Worm (Caenorhabditis elegans) whole organism, dauer: ENCODE results near the gene atp-4.

Source experiments
- unc-62 ChIP-seq: sonication (generic microtip); optimal IDR thresholded peaks from 2 replicates; lab custom pipeline; 2017; ENCODE audit warnings: missing biosample characterization, missing genetic modification reagents, missing genetic modification characterization

atp-4 gene

DNA sequence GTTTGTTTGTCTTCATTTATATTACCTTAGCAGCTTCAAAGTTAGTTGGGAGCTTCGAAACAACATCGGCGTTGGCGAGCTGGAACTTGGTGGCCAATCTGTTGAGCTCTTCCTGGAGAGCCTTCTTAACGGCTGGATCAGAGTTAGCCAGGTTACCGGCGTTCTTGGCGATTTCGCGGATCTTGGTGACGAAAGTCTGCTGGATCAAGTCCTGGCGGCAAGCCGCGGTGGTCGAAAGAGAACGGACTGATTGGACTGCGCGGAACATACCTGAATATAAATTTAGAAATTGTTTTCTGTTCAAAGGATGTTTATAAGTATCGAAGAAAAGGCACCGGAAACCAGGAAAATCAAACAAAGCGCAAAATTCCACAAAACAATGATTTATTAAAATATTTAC lies at the start of gene atp-4:
atp-4 (minus strand) TSS at position 270 of the 400 bp plus-strand sequence.
- no peak for TF ChIP-seq unc-62

DNA sequence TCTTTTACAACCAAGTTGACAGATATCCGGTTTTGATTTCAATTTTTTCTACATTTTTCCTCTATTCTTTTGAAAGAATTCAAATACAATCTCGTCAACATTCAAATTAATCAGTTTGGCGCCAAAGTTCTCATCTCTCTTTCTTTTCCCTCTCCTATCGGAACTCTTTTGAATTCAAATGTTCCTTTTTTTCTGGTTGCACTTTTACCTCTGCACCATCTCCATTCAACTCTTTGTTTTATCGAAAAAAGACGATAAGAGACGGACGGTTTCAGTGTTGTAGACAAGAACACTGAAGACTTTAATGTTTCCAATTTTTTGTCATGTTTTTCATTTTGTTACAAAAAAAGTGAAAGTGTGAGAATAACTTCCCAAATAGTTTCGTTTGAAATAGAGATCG lies 49.1 kb upstream of the atp-4 start:
- TF ChIP-seq unc-62: no peak

DNA sequence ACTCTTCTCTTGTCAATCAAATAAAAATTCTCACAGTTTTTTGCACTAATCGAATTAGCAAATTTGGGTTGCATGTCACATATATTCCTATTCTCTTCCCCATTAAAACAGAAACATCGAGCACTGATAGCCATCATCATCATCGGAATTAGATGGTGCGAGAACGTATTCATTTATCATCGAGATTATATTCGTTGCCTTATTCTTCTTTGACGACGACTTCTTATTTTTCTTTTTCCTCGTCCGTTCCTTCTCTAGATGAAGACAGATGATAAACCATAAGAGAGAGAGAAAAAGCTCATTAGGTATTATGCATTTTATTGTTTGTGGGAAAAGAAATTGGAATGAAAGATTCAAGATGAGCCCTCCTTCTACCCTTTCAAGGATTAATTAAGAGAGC lies 44.3 kb upstream of the atp-4 start:
- no peak for TF ChIP-seq unc-62

DNA sequence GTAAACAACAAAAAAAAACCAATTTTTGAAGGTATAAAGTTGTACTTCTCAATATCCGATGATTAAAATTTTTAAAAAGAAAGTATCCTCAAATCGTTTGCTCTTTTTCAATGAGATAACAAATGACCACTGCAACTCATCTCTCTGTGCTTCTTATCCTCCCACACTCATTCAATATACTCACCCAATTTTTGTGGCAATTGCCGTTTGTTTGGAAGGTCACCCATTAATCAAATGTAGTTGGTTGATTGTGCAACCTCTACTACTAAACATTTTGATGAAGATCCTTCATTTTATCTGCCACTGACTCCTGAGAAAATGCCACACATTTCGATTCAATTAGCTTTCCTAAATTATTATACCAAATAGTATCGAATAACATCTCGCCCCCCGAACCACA lies 40.8 kb upstream of the atp-4 start:
- TF ChIP-seq unc-62: no peak

DNA sequence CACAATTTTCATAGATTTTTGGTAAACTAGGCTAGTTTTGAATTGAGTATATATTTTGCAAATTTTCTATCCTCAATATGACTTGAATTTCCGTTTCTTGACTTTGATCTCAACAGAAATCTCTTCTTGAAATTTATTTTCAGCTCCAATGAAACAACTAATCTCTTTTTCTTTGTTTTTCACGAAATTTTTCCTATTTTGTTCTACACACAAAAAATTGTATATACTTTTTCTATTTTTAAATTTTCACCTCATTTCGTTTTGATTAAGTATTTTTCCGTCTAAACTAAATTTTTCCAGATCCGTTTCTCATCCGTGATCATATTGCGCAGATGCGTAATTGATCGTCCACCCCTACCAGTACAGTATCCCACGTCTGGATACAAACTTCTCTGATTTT lies 37.9 kb upstream of the atp-4 start, which contains the start of gene unc-83:
unc-83 (plus strand) TSS at position 301 of the 400 bp plus-strand sequence.
- no peak for TF ChIP-seq unc-62

DNA sequence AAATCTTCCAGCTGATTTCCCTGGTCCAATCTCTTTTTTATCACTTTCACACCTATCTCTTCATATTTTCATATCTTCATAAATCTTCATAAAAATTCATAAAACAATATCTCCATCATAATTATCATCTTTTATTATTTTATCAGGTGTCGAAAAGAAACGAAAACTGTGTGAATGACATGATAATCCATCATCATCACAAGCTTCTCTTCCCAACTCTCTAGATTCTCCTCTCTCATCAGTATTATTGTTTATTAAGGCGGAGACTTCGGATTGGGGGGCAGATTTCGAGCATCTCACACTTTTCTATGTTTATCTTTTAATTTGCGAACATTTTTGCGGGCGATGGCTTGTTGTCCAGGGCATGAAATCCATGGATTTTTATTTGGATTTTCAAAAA lies 37.3 kb upstream of the atp-4 start:
- no peak for TF ChIP-seq unc-62

DNA sequence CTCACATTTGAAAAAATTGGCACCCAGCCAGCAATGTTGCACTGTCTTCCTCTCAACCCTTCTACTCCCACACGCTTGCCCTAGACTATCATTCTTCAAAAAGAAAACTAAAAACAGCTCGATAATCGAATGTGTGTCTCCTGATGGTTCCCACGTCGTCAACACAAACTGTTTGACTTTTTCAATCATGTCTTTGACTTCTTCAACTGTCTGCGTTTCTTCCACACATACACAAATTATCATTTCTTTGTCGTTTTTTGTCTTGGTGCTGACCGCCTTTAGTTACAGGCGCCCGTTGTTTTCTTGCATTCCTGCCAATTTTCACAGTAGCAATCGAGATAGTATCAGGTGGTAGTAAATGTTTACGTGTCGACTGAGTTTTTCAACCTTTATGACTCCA lies 35.7 kb upstream of the atp-4 start:
- TF ChIP-seq unc-62: no peak

DNA sequence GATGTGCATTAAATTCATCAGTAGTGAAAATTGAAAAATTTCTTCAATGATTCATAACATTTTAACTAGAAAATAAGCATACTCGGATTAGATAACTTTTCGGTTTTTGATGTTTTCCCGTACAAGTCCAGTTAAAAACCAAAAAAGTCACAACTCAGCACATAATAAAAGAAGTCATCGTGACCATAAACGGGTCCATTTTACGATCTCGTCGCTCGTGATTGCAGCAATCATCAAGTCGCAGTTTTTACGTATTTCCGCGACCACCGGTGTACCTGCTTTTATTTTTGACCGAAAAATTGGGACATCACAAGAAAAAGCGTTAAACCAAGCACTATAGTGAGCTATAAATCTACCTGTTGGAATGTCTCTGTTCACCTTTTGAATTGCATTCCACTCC lies 34.3 kb upstream of the atp-4 start:
- no peak for TF ChIP-seq unc-62

DNA sequence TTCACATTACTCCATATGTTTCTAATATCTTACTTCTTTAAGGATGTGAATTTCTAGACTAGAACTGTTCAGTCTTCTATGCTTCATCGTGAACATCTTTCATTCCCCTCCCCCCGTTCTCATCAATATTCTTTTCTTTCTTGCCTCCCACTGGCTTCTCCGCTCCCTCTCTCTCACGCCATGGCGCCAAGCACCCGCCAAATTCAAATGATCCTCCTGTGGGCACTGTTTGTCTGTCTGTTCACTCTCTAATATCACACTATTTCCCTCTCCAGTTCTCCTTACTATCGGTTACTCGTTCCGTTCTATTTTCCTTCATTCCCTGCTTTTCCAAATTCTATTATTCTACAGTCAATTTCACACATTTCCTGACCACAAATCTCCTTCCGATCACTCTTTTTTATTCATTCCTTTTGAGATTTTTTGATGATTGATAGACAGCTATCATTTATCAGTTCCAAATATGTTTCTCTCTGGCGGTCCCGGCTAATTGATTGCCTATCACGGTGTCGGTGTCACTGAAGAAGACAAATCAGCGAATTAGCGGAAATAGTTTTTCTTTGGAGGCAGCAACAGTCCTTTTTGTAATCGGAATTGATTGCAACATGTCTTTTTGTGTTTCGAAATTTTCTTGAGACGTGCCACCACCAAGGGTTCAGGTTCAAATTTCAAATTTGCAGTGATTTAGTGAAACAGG lies 31.5 kb upstream of the atp-4 start:
- TF ChIP-seq unc-62: no peak

DNA sequence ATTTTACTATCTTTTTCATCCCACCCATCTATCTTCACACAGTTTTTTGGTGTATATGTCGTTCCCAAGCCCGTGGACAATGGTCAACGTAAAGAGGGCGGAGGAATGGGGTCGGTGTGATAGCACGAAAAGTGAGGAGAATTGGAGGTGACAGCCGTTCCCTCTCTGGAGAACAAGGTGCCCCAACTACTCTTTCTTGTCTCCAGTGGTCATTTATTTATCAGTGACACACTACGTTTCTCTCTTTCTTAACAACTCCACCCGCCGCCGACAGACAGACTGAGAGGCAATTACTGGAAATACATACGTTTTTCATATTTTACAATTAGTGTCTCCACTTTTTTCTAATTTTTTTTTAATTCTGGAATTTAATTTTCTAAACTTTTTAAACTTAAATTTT lies 30.0 kb upstream of the atp-4 start:
- no peak for TF ChIP-seq unc-62

DNA sequence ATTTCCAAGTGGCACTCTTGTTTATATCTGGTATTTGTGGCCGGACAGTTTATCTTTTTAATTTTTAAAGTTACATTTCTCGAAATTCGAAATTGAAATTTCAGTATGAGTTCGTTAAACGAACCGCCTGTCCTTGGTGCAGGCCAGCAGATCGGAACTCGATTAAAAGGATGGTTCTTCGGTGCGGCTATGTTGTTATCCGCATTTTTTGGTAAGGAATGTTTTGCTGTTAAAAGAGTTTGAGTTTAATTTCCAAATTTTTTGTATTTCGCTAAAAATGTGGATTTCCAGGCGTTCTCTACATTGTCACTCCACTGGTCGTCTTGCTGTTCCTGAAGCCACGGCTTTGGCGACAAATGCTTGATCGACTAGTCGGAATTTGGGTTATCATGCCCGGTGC lies 26.2 kb upstream of the atp-4 start, which contains the start of gene acl-9:
acl-9 (plus strand) TSS at position 105 of the 400 bp plus-strand sequence.
- TF ChIP-seq unc-62: no peak

DNA sequence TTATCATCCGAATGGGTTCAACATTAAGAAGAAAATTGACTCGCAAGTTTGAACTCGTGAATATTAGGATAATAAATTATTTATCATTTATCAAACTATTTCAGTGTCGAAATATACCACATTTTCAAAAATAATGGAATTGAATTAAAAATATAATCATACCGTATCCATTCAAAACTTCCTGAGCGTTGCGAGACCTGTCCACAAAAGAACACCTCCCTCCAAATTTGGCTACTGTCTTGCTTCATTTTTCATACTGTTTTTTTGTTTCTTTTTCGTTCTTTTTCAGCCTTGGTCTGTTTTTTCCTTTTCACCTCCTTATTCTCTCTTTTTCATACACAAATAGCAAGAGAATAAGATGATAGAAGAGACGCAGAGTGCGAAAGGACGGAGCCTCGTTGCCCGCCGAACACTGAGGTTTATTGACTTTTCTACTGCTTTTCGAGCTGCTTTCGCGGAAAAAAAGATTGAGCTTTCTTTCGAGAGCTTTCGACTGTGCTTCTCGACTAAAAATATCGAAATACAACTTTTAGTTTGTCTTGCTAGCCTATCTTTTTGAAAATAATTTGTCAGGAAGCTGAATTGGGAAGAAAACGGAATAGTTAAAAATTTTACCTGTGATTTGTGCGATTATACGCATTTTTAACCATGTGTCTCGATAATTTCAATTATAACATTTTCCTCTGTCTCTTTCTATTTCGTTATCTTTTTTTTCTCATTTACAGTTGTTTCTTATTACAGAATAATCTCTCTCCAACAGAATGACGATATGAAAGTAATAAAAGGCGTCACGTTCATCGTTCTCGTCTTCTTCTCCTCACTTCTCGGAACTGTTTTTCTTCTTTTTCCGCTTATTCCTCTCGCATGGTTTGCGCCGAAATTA lies 23.5 kb upstream of the atp-4 start, which contains the start of gene acl-8:
acl-8 (plus strand) TSS at position 742 of the 883 bp plus-strand sequence.
- TF ChIP-seq unc-62: no peak

DNA sequence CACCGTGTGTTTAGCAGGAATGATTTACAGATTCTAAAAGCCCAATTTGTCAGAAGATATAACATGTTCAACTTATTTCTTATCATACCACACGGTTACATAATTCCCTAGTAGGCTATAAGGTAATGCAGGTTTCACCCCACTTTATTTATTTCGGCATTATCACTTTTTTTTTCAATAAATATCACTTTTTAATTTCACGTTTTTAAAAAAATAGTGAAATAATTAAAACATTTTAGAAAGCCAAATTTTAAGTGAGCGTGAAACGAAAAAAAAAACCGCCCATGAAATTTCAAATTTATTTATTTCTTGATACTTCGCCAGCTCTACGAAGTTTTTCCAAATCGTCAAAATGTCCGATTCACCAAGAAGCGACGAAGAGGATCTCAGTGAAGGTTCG lies 21.4 kb upstream of the atp-4 start, which contains the start of gene fbxa-196:
fbxa-196 (plus strand) TSS at position 301 of the 400 bp plus-strand sequence.
- TF ChIP-seq unc-62: no peak

DNA sequence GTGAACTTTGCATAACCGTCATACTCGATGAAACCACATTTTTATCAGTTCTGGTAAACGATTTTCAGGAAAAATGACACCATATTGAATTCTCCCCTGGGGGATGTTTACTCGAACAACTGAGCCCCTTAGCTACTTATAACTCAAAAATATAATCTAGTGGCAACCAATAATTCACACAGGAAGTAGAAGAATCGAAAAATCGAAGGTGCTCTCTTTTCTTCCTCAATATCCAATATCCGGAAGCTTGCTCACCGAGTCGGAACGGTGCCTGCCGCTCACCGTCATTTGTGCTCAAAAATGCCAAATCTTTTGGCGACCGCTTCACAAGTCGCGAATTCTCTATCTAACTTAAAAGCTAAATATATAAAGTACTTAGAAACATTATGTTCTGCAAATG lies 15.1 kb upstream of the atp-4 start, which contains the start of gene T05H4.3:
T05H4.3 (plus strand) TSS at position 301 of the 400 bp plus-strand sequence.
- no peak for TF ChIP-seq unc-62

DNA sequence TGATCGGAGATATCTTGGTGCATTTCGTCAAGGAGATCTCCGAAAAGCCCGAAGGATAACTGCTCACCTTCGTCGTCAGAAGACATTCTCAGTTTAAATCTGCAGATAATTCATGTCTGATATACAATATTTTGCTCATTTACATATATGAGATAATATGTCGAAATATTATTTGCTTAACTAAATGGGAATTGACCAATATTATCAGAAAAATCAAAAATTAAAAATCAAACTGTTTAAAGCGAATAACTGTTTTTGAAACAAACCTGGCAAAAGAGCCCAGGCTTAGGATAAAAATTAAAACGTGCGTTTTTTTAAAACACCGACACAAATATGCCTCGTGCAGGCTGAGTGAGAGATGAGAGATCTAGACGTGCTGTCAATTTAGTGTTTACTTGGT lies 14.7 kb upstream of the atp-4 start, which contains the start of gene T05H4.15:
T05H4.15 (minus strand) TSS at position 101 of the 400 bp plus-strand sequence.
- TF ChIP-seq unc-62: no peak

DNA sequence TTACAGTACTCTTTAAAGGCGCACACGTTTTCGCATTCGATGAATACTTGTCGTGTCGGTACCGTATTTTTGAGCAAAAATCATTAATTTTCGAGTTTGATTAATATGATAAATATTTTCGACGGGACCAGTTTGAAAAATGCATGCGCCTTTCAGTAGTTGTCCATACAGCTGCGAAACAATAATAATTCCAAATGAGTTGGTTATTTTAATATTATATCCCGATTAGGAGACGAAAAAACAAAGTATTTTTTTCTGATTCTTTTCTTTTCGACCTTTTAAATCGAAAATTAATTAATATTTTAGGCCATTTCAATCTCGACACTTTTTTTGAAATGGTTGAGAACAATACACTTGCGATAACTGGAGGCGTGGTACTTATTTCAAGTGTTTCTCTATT lies 11.7 kb upstream of the atp-4 start, which contains the start of gene T05H4.4:
T05H4.4 (plus strand) TSS at position 301 of the 400 bp plus-strand sequence.
- no peak for TF ChIP-seq unc-62

DNA sequence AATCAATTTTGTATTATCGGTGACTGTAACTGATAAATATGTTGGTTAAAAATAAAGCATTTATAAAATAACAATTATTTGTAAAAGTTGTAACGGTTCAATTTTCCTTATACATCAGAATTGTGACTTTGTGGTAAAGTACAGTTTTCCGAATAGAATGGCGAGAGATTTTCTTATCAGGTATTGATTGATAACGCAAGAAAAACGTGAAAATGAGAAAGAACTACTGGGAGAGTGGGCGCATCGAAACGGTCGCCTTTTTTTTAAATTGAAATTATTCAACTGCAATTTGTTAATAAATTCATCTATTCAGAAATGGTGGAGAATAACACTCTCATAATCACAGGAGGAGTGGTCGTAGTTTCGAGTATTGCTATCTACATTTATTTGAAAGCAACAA lies 9.4 kb upstream of the atp-4 start, which contains the start of gene hpo-19:
hpo-19 (plus strand) TSS at position 314 of the 400 bp plus-strand sequence.
- no peak for TF ChIP-seq unc-62
